Worm (Caenorhabditis elegans) whole organism, late embryonic: Measurements from ENCODE around the gene srg-59.

Experiments
- C38D4.7 ChIP-seq: fragments of 200-800 bp; sonication (Bioruptor generic); optimal IDR thresholded peaks from 2 replicates; lab custom pipeline; 2018; ENCODE audit warnings: mild to moderate bottlenecking, missing genetic modification characterization, moderate library complexity, missing compliant biosample characterization
- K02D7.2 ChIP-seq: sonication (generic microtip); optimal IDR thresholded peaks from 2 replicates; lab custom pipeline; 2017; ENCODE audit warnings: mild to moderate bottlenecking, missing genetic modification characterization, missing compliant biosample characterization
- ahr-1 ChIP-seq: sonication (generic microtip); optimal IDR thresholded peaks from 2 replicates; lab custom pipeline; 2016; ENCODE audit warnings: missing genetic modification characterization, missing compliant biosample characterization
- ceh-14 ChIP-seq: sonication (generic microtip); optimal IDR thresholded peaks from 2 replicates; lab custom pipeline; 2016; ENCODE audit warnings: missing genotype, missing genetic modification characterization, missing compliant biosample characterization
- ceh-18 ChIP-seq: sonication (generic microtip); optimal IDR thresholded peaks from 2 replicates; lab custom pipeline; 2016; ENCODE audit warnings: missing genetic modification characterization, missing compliant biosample characterization
- ceh-22 ChIP-seq: sonication (generic microtip); optimal IDR thresholded peaks from 2 replicates; lab custom pipeline; 2017; ENCODE audit warnings: missing biosample characterization, missing genetic modification characterization
- ceh-30 ChIP-seq: fragments of 150-350 bp; optimal IDR thresholded peaks from 2 replicates; lab custom pipeline; 2014; ENCODE audit warnings: missing biosample characterization, missing genetic modification characterization
- ceh-48 ChIP-seq: sonication (generic microtip); optimal IDR thresholded peaks from 2 replicates; lab custom pipeline; 2016; ENCODE audit warnings: missing genetic modification characterization, inconsistent platforms, missing compliant biosample characterization
- ceh-6 ChIP-seq: fragments of 200-800 bp; sonication (Bioruptor generic); optimal IDR thresholded peaks from 2 replicates; lab custom pipeline; 2018; ENCODE audit warnings: mild to moderate bottlenecking, missing genetic modification characterization, missing compliant biosample characterization
- dve-1 ChIP-seq: sonication (generic microtip); optimal IDR thresholded peaks from 2 replicates; lab custom pipeline; 2017; ENCODE audit warnings: antibody characterized with exemption, mild to moderate bottlenecking, missing genetic modification characterization, missing compliant biosample characterization
- elt-2 ChIP-seq: sonication (generic microtip); optimal IDR thresholded peaks from 2 replicates; lab custom pipeline; 2016; ENCODE audit warnings: missing genetic modification reagents, missing genetic modification characterization, missing compliant biosample characterization
- ets-4 ChIP-seq: sonication (generic microtip); optimal IDR thresholded peaks from 2 replicates; lab custom pipeline; 2016; ENCODE audit warnings: missing genetic modification characterization, missing compliant biosample characterization
- fax-1 ChIP-seq: sonication (generic microtip); optimal IDR thresholded peaks from 2 replicates; lab custom pipeline; 2016; ENCODE audit warnings: missing genotype, missing genetic modification characterization, missing compliant biosample characterization
- fkh-10 ChIP-seq: fragments of 150-350 bp; optimal IDR thresholded peaks from 2 replicates; lab custom pipeline; 2014; ENCODE audit warnings: missing biosample characterization, missing genetic modification reagents, missing genetic modification characterization
- fkh-6 ChIP-seq: sonication (generic microtip); optimal IDR thresholded peaks from 2 replicates; lab custom pipeline; 2016; ENCODE audit warnings: missing genetic modification characterization, missing compliant biosample characterization
- gmeb-2 ChIP-seq: sonication (generic microtip); optimal IDR thresholded peaks from 2 replicates; lab custom pipeline; 2016; ENCODE audit warnings: missing genetic modification characterization, inconsistent platforms, missing compliant biosample characterization
- hlh-13 ChIP-seq: fragments of 200-800 bp; sonication (Bioruptor generic); optimal IDR thresholded peaks from 2 replicates; lab custom pipeline; 2018; ENCODE audit warnings: mild to moderate bottlenecking, missing genetic modification characterization, missing compliant biosample characterization
- hlh-30 ChIP-seq: sonication (generic microtip); optimal IDR thresholded peaks from 2 replicates; lab custom pipeline; 2017; ENCODE audit warnings: antibody characterized with exemption, missing genetic modification characterization, missing compliant biosample characterization; ENCODE audit not compliant: insufficient read depth
- hlh-6 ChIP-seq: sonication (generic microtip); optimal IDR thresholded peaks from 2 replicates; lab custom pipeline; 2016; ENCODE audit warnings: missing genotype, missing genetic modification characterization, missing compliant biosample characterization
- hlh-8 ChIP-seq: sonication (generic microtip); optimal IDR thresholded peaks from 2 replicates; lab custom pipeline; 2016; ENCODE audit warnings: missing genotype, missing genetic modification characterization, missing compliant biosample characterization
- madf-2 ChIP-seq: sonication (generic microtip); optimal IDR thresholded peaks from 2 replicates; lab custom pipeline; 2017; ENCODE audit warnings: missing genetic modification characterization, missing compliant biosample characterization
- mec-3 ChIP-seq: sonication (generic microtip); optimal IDR thresholded peaks from 2 replicates; lab custom pipeline; 2016; ENCODE audit warnings: borderline replicate concordance, missing genetic modification characterization, missing compliant biosample characterization
- nfya-1 ChIP-seq: sonication (generic microtip); optimal IDR thresholded peaks from 2 replicates; lab custom pipeline; 2017; ENCODE audit warnings: missing genetic modification characterization, mild to moderate bottlenecking, missing compliant biosample characterization, antibody characterized with exemption, moderate library complexity
- nhr-11 ChIP-seq: fragments of 150-350 bp; optimal IDR thresholded peaks from 2 replicates; lab custom pipeline; 2014; ENCODE audit warnings: missing biosample characterization, missing genetic modification characterization
- nhr-232 ChIP-seq: sonication (generic microtip); optimal IDR thresholded peaks from 2 replicates; lab custom pipeline; 2016; ENCODE audit warnings: missing genetic modification characterization, missing compliant biosample characterization
- npax-4 ChIP-seq: sonication (generic microtip); optimal IDR thresholded peaks from 2 replicates; lab custom pipeline; 2016; ENCODE audit warnings: missing genetic modification characterization, missing compliant biosample characterization
- pag-3 ChIP-seq: sonication (generic microtip); optimal IDR thresholded peaks from 2 replicates; lab custom pipeline; 2016; ENCODE audit warnings: missing compliant biosample characterization, missing genetic modification characterization, borderline replicate concordance
- pha-2 ChIP-seq: sonication (generic microtip); optimal IDR thresholded peaks from 2 replicates; lab custom pipeline; 2017; ENCODE audit warnings: mild to moderate bottlenecking, missing genetic modification characterization, missing compliant biosample characterization
- pha-4 ChIP-seq: fragments of 150-350 bp; optimal IDR thresholded peaks from 2 replicates; lab custom pipeline; 2018; ENCODE audit warnings: missing biosample characterization, missing genetic modification reagents, missing genetic modification characterization
- pqm-1 ChIP-seq: sonication (generic microtip); optimal IDR thresholded peaks from 2 replicates; lab custom pipeline; 2016; ENCODE audit warnings: missing genetic modification characterization, missing compliant biosample characterization
- pros-1 ChIP-seq: fragments of 150-350 bp; optimal IDR thresholded peaks from 2 replicates; lab custom pipeline; 2014; ENCODE audit warnings: missing biosample characterization, missing genetic modification reagents, missing genetic modification characterization
- ref-2 ChIP-seq: sonication (generic microtip); optimal IDR thresholded peaks from 2 replicates; lab custom pipeline; 2016; ENCODE audit warnings: missing genetic modification characterization, missing compliant biosample characterization
- rnt-1 ChIP-seq: sonication (generic microtip); optimal IDR thresholded peaks from 2 replicates; lab custom pipeline; 2016; ENCODE audit warnings: missing genetic modification characterization, missing compliant biosample characterization
- sox-2 ChIP-seq: fragments of 200-800 bp; sonication (Bioruptor generic); IDR thresholded peaks from 2 replicates; pipeline ENCODE4 v1.3.6; 2022; ENCODE audit warnings: missing genetic modification reagents, missing genetic modification characterization, missing compliant biosample characterization
- sox-4 ChIP-seq: sonication (generic microtip); optimal IDR thresholded peaks from 2 replicates; lab custom pipeline; 2017; ENCODE audit warnings: mild to moderate bottlenecking, missing genetic modification characterization, inconsistent platforms, missing compliant biosample characterization
- syd-9 ChIP-seq: sonication (generic microtip); optimal IDR thresholded peaks from 2 replicates; lab custom pipeline; 2016; ENCODE audit warnings: mild to moderate bottlenecking, missing genetic modification characterization, moderate library complexity, missing compliant biosample characterization
- tbx-2 ChIP-seq: sonication (generic microtip); optimal IDR thresholded peaks from 2 replicates; lab custom pipeline; 2016; ENCODE audit warnings: missing genetic modification characterization, missing compliant biosample characterization
- ttx-3 ChIP-seq: sonication (generic microtip); optimal IDR thresholded peaks from 2 replicates; lab custom pipeline; 2016; ENCODE audit warnings: missing genetic modification reagents, missing genetic modification characterization, missing compliant biosample characterization
- unc-3 ChIP-seq, 2 experiments: fragments of 200-800 bp in 1 of 2; sonication (Bioruptor generic) in 1 of 2; sonication (generic microtip) in 1 of 2; conservative IDR thresholded peaks in 1 of 2; optimal IDR thresholded peaks in 1 of 2; 2 replicates each; pipeline versions ENCODE4 v1.3.6 to Lab custom; 2016 to 2022; ENCODE audit warnings: missing compliant biosample characterization in 2 of 2, missing genetic modification characterization in 2 of 2, missing genetic modification reagents in 1 of 2
- zip-5 ChIP-seq: sonication (generic microtip); optimal IDR thresholded peaks from 2 replicates; lab custom pipeline; 2016; ENCODE audit warnings: missing genetic modification characterization, missing compliant biosample characterization
- ztf-16 ChIP-seq: sonication (generic microtip); optimal IDR thresholded peaks from 2 replicates; lab custom pipeline; 2017; ENCODE audit warnings: missing genetic modification characterization, missing compliant biosample characterization

srg-59 gene

DNA sequence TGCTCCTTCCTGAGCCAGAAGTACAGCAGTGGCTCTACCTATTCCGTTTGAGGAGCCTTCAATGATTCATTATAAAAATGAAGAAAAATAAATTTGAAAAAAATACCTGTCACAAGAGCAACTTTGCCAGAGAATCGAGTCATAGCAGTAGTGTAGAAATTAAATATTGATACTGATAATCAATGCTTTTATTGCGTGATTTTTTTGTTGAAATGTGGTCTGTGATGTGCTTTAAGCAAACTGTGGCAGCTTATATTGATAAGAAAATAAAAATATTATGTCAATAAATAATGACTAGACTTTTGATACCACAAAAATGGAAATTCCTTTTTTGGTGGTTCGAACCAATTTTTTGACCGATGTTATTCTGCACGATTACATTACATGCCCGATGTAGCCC is 39.9 kb upstream of the srg-59 start, which contains the start of gene dhs-14:
Gene dhs-14, minus strand, starts transcription at position 149 of the 400 bp plus-strand sequence.
- no peak for TF ChIP-seq ceh-14 (tag; lab: Kevin White, UChicago)
- TF ChIP-seq fkh-6, result no peak

DNA sequence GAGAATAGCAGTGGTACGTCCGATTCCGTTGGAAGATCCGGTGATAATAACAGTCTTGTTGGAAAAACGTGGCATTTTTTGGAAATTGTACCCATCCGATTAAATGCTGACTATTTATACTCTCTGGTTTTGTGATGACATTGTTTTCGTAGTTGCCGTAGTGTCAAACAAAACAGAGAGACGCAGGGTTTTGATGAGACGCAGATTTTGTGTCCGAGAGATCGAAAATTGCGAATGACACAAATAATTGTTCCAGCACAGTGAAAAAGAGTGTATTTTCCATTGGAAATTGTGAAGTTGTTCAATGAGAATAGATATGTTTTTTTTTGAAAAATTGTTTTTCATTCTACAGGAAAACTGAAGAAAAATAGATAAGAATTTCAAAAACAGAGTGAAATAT is 38.0 kb upstream of the srg-59 start, which contains the start of gene R05D8.7:
Gene R05D8.7, minus strand, starts transcription at position 104 of the 400 bp plus-strand sequence.
- no peak for TF ChIP-seq ceh-22 (tag; lab: Kevin White, UChicago)
- TF ChIP-seq sox-2, result no peak
- no peak for TF ChIP-seq ceh-18
- no peak for TF ChIP-seq hlh-8 (tag; lab: Kevin White, UChicago)
- no peak for TF ChIP-seq nfya-1 (tag; lab: Kevin White, UChicago)
- no peak for TF ChIP-seq pha-4 (tag; lab: Kevin White, UChicago)
- TF ChIP-seq ahr-1, result no peak
- no peak for TF ChIP-seq pha-2 (tag; lab: Kevin White, UChicago)
- TF ChIP-seq npax-4 (tag; lab: Kevin White, UChicago), result no peak
- no peak for TF ChIP-seq hlh-13 (GFP tag; lab: Kevin White, UChicago)
- no peak for TF ChIP-seq gmeb-2 (tag; lab: Kevin White, UChicago)
- no peak for TF ChIP-seq nhr-232 (tag; lab: Kevin White, UChicago)
- TF ChIP-seq mec-3, result no peak
- TF ChIP-seq, all 69 proteins: peak for 0

DNA sequence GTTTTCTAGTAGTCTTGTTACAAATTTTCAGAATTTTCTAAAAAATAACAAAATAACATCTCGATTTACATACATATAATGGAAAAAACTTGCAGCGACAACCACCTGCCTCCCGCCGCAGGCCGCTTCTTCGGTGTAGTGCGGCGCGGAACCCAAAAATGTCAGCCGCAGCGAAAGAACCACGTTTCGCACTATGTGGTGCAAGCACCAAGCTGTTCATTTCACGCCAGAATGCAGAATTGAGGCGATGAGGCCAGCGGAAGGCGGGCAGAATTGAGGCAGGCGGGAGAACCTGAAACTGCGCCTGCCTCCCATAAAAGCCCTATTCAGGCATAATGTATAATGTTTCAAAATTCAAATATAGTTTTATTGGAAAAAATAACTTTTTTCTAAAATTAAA is 36.3 kb upstream of the srg-59 start:
- TF ChIP-seq fax-1 (no peak), sox-2 (no peak), dve-1 (tag; lab: Kevin White, UChicago) (no peak), ceh-30 (tag; lab: Kevin White, UChicago) (no peak), pha-2 (tag; lab: Kevin White, UChicago) (no peak), elt-2 (tag; lab: Kevin White, UChicago) (no peak), ets-4 (tag; lab: Kevin White, UChicago) (no peak), syd-9 (tag; lab: Kevin White, UChicago) (no peak), madf-2 (no peak), ceh-14 (tag; lab: Kevin White, UChicago) (no peak), K02D7.2 (tag; lab: Kevin White, UChicago) (no peak), fkh-6 (no peak), npax-4 (tag; lab: Kevin White, UChicago) (no peak), ceh-22 (tag; lab: Kevin White, UChicago) (no peak), ceh-48 (tag; lab: Kevin White, UChicago) (no peak), ttx-3 (no peak), rnt-1 (tag; lab: Kevin White, UChicago) (no peak), C38D4.7 (no peak), gmeb-2 (tag; lab: Kevin White, UChicago) (no peak)

DNA sequence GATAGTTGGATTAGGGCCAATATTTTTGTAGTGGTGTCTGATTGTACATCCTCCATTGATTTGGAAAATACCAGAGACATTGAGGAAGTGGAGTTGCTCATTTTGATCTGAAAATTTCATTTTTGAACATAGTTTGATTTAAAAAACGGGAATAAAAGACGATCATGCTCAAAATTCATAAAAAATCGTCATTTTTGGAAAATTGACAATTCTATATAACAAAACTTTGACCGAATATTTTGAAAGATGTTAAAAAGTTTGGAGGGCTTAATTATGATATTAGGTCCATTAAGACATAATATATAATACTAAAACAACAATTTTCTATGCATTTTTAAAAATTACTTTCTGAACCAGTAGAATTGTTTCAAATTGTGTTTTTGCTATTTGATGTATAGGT is 34.3 kb upstream of the srg-59 start, which contains the start of gene srg-58:
Gene srg-58, minus strand, starts transcription at position 101 of the 400 bp plus-strand sequence.
- TF ChIP-seq ztf-16 (tag; lab: Kevin White, UChicago) (no peak), ref-2 (tag; lab: Kevin White, UChicago) (no peak), pqm-1 (tag; lab: Kevin White, UChicago) (no peak), npax-4 (tag; lab: Kevin White, UChicago) (no peak), hlh-6 (no peak), zip-5 (tag; lab: Kevin White, UChicago) (no peak), fkh-10 (no peak), hlh-30 (tag; lab: Kevin White, UChicago) (no peak), syd-9 (tag; lab: Kevin White, UChicago) (no peak), pros-1 (tag; lab: Kevin White, UChicago) (no peak), nhr-11 (tag; lab: Kevin White, UChicago) (no peak), ceh-6 (GFP tag; lab: Kevin White, UChicago) (no peak), mec-3 (no peak), unc-3 (GFP tag; conservative IDR thresholded peaks at IDR 0.05; lab: Robert Waterston, UW) (no peak), unc-3 (tag; optimal IDR thresholded peaks at IDR 0.05; lab: Kevin White, UChicago) (no peak), fkh-6 (no peak), sox-4 (no peak), pag-3 (tag; lab: Kevin White, UChicago) (no peak), C38D4.7 (no peak), tbx-2 (tag; lab: Kevin White, UChicago) (no peak), ceh-48 (tag; lab: Kevin White, UChicago) (no peak)
